Fruit fly (Drosophila melanogaster): Measurements from ENCODE around the gene rept.
A peak's percentile ranks its signal among the peaks of the same experiment; 100 is the strongest.

rept gene

dm6 chr3L:19234922-19235702 lies 20.0 kb upstream of the rept start, which contains the start of gene fz2 (continued):
- TF ChIP-seq ftz-f1 (GFP tag; optimal IDR thresholded peaks at IDR 0.05) (no peak), CG6813 (GFP tag; optimal IDR thresholded peaks at IDR 0.05) (no peak), chinmo (GFP tag; IDR thresholded peaks at IDR 0.05; ENCODE audit: partially characterized antibody) (0 out of 4 replicates have a peak, but pooled peaks have one; percentile 50), org-1 (GFP tag; optimal IDR thresholded peaks at IDR 0.05) (no peak), ems (GFP tag; optimal IDR thresholded peaks at IDR 0.05) (no peak), dm (GFP tag; optimal IDR thresholded peaks at IDR 0.05) (no peak), ash1 (GFP tag; optimal IDR thresholded peaks at IDR 0.05) (no peak), zfh2 (GFP tag; optimal IDR thresholded peaks at IDR 0.05) (no peak), E2f1 (GFP tag; IDR thresholded peaks at IDR 0.05) (no peak), p53 (GFP tag; optimal IDR thresholded peaks at IDR 0.05) (no peak), CG10366 (GFP tag; IDR thresholded peaks at IDR 0.05) (0 out of 2 replicates have a peak, but pooled peaks have one; percentile 12), CG9437 (GFP tag; optimal IDR thresholded peaks at IDR 0.05) (peak; percentile 98), lov (optimal IDR thresholded peaks at IDR 0.05) (no peak), lov (GFP tag; IDR thresholded peaks at IDR 0.05) (no peak), CG8478 (optimal IDR thresholded peaks at IDR 0.05) (no peak), Aef1 (GFP tag; IDR thresholded peaks at IDR 0.05) (no peak), grau (tag; optimal IDR thresholded peaks at IDR 0.05) (no peak), Dref (GFP tag; IDR thresholded peaks at IDR 0.05) (no peak), HLH3B (GFP tag; IDR thresholded peaks at IDR 0.05) (no peak), ato (GFP tag; IDR thresholded peaks at IDR 0.05; ENCODE audit: partially characterized antibody) (no peak), vvl (GFP tag; IDR thresholded peaks at IDR 0.05) (no peak), CG7745 (tag; optimal IDR thresholded peaks at IDR 0.05) (no peak), B-H2 (GFP tag; optimal IDR thresholded peaks at IDR 0.05) (no peak), Max (GFP tag; optimal IDR thresholded peaks at IDR 0.05) (no peak), CG6791 (GFP tag; IDR thresholded peaks at IDR 0.05; ENCODE audit: partially characterized antibody) (no peak), CG2120 (GFP tag; optimal IDR thresholded peaks at IDR 0.05) (no peak), crp (GFP tag; optimal IDR thresholded peaks at IDR 0.05) (no peak), Hand (GFP tag; optimal IDR thresholded peaks at IDR 0.05) (no peak), Optix (GFP tag; IDR thresholded peaks at IDR 0.05) (no peak), Lpt (GFP tag; optimal IDR thresholded peaks at IDR 0.05) (no peak), crol (GFP tag; IDR thresholded peaks at IDR 0.05) (0 out of 2 replicates have a peak, but pooled peaks have one; percentile 15), Abd-B (GFP tag; optimal IDR thresholded peaks at IDR 0.05) (no peak), Gug (GFP tag; IDR thresholded peaks at IDR 0.05) (no peak), jigr1 (GFP tag; IDR thresholded peaks at IDR 0.05) (no peak), CG4328 (GFP tag; optimal IDR thresholded peaks at IDR 0.05) (no peak), Dp (GFP tag; optimal IDR thresholded peaks at IDR 0.05) (no peak), Nf-YC (tag; optimal IDR thresholded peaks at IDR 0.05) (no peak), CG11723 (GFP tag; optimal IDR thresholded peaks at IDR 0.05) (no peak), Atf-2 (GFP tag; optimal IDR thresholded peaks at IDR 0.05) (no peak), CG2202 (tag; optimal IDR thresholded peaks at IDR 0.05) (no peak), gt (GFP tag; IDR thresholded peaks at IDR 0.05) (no peak), Hsf (GFP tag; optimal IDR thresholded peaks at IDR 0.05) (no peak), CG16815 (GFP tag; optimal IDR thresholded peaks at IDR 0.05) (no peak), tin (GFP tag; optimal IDR thresholded peaks at IDR 0.05) (no peak), CG31441 (GFP tag; IDR thresholded peaks at IDR 0.05) (no peak), CG11085 (GFP tag; IDR thresholded peaks at IDR 0.05) (no peak), emc (GFP tag; optimal IDR thresholded peaks at IDR 0.05) (no peak), CG6765 (GFP tag; optimal IDR thresholded peaks at IDR 0.05) (no peak), CG13287 (GFP tag; IDR thresholded peaks at IDR 0.05; ENCODE audit: partially characterized antibody) (peak; percentile 21; the same call in 1 of the 2 replicates), CG11247 (GFP tag; IDR thresholded peaks at IDR 0.05) (no peak), CG1832 (GFP tag; optimal IDR thresholded peaks at IDR 0.05) (no peak)

Measured in whole organism, embryonic.